Worm (Caenorhabditis elegans) whole organism, L2 larva: ENCODE results near the gene F12A10.1.

Experiments used
- blmp-1 ChIP-seq: sonication (generic microtip); optimal IDR thresholded peaks from 2 replicates; lab custom pipeline; 2017; ENCODE audit warnings: missing genetic modification characterization, mild to moderate bottlenecking, missing compliant biosample characterization, antibody characterized with exemption, moderate library complexity; ENCODE audit not compliant: insufficient read depth
- gmeb-1 ChIP-seq: fragments of 150-350 bp; optimal IDR thresholded peaks from 2 replicates; lab custom pipeline; 2014; ENCODE audit warnings: missing biosample characterization, missing genetic modification characterization
- lin-11 ChIP-seq: fragments of 150-350 bp; sonication (generic microtip); optimal IDR thresholded peaks from 2 replicates; lab custom pipeline; 2014; ENCODE audit warnings: missing biosample characterization, missing genetic modification characterization, inconsistent platforms, mixed read lengths
- skn-1 ChIP-seq: sonication (generic microtip); optimal IDR thresholded peaks from 2 replicates; lab custom pipeline; 2017; ENCODE audit warnings: missing biosample characterization, missing genetic modification characterization
- ztf-11 ChIP-seq: sonication (generic microtip); optimal IDR thresholded peaks from 2 replicates; lab custom pipeline; 2017; ENCODE audit warnings: missing biosample characterization, missing genetic modification characterization

ce11 chrII:5522637-5523036, 26.3 kb downstream of the F12A10.1 start, which contains the start of gene ZK177.11:
- no peak for TF ChIP-seq gmeb-1
- no peak for TF ChIP-seq skn-1
- no peak for TF ChIP-seq ztf-11
- TF ChIP-seq lin-11 = no peak
- no peak for TF ChIP-seq blmp-1
